Fruit fly (Drosophila melanogaster) whole organism, embryonic: ENCODE data around the gene CG43131.

ENCODE experiments used
- Abd-B ChIP-seq: fragments of 200-800 bp; sonication (Bioruptor generic); optimal IDR thresholded peaks from 2 replicates; lab custom pipeline; 2018; ENCODE audit warnings: missing biosample characterization, mild to moderate bottlenecking, missing genetic modification characterization, moderate library complexity
- Adf1 ChIP-seq: fragments of 200-800 bp; sonication (Bioruptor generic); IDR thresholded peaks from 2 replicates; pipeline ENCODE4 v1.3.6; 2022; ENCODE audit warnings: missing biosample characterization, missing genetic modification characterization
- Aef1 ChIP-seq: fragments of 200-800 bp; sonication (Bioruptor generic); IDR thresholded peaks from 3 replicates; pipeline ENCODE4 v1.3.6; 2022; ENCODE audit warnings: missing biosample characterization, missing genetic modification characterization
- Asciz ChIP-seq: fragments of 200-800 bp; sonication (Bioruptor generic); optimal IDR thresholded peaks from 2 replicates; lab custom pipeline; 2017; ENCODE audit warnings: missing biosample characterization, mild to moderate bottlenecking, missing genetic modification characterization, missing genetic modification reagents
- CG10147 ChIP-seq: fragments of 200-800 bp; sonication (Bioruptor generic); optimal IDR thresholded peaks from 2 replicates; lab custom pipeline; 2019; ENCODE audit warnings: missing biosample characterization, mild to moderate bottlenecking, missing genetic modification characterization, moderate library complexity
- CG10209 ChIP-seq: fragments of 200-800 bp; sonication (Bioruptor generic); optimal IDR thresholded peaks from 3 replicates; lab custom pipeline; 2017; ENCODE audit warnings: missing biosample characterization, mild to moderate bottlenecking, missing genetic modification characterization, missing genetic modification reagents
- CG10565 ChIP-seq: fragments of 200-800 bp; sonication (Bioruptor generic); optimal IDR thresholded peaks from 3 replicates; lab custom pipeline; 2016; ENCODE audit warnings: missing biosample characterization, mild to moderate bottlenecking, missing genetic modification characterization
- CG10979 ChIP-seq: fragments of 200-800 bp; sonication (Bioruptor generic); optimal IDR thresholded peaks from 2 replicates; lab custom pipeline; 2018; ENCODE audit warnings: missing biosample characterization, mild to moderate bottlenecking, missing genetic modification characterization, moderate library complexity
- CG11504 ChIP-seq: fragments of 200-800 bp; sonication (Bioruptor generic); optimal IDR thresholded peaks from 3 replicates; lab custom pipeline; 2019; ENCODE audit warnings: missing biosample characterization, mild to moderate bottlenecking, missing genetic modification characterization, moderate library complexity
- CG12155 ChIP-seq: fragments of 200-800 bp; sonication (Bioruptor generic); optimal IDR thresholded peaks from 3 replicates; lab custom pipeline; 2016; ENCODE audit warnings: missing biosample characterization, missing genetic modification characterization
- CG12299 ChIP-seq: fragments of 200-800 bp; sonication (Bioruptor generic); optimal IDR thresholded peaks from 2 replicates; lab custom pipeline; 2018; ENCODE audit warnings: missing biosample characterization, mild to moderate bottlenecking, missing genetic modification characterization
- CG14050 ChIP-seq: fragments of 200-800 bp; sonication (Bioruptor generic); IDR thresholded peaks from 3 replicates; pipeline ENCODE4 v1.3.6; 2022; ENCODE audit warnings: missing biosample characterization, missing genetic modification characterization
- CG17361 ChIP-seq: fragments of 200-800 bp; sonication (Bioruptor generic); IDR thresholded peaks from 3 replicates; pipeline ENCODE4 v1.3.6; 2022; ENCODE audit warnings: missing biosample characterization, missing genetic modification characterization
- CG17385 ChIP-seq: fragments of 200-800 bp; sonication (Bioruptor generic); optimal IDR thresholded peaks from 3 replicates; lab custom pipeline; 2018; ENCODE audit warnings: missing biosample characterization, mild to moderate bottlenecking, missing genetic modification characterization
- CG17829 ChIP-seq: fragments of 200-800 bp; optimal IDR thresholded peaks from 2 replicates; lab custom pipeline; 2019; ENCODE audit warnings: missing biosample characterization, mild to moderate bottlenecking, missing genetic modification characterization, moderate library complexity
- CG4360 ChIP-seq: fragments of 200-800 bp; sonication (Bioruptor generic); IDR thresholded peaks from 2 replicates; pipeline ENCODE4 v1.3.6; 2022; ENCODE audit warnings: missing biosample characterization, missing genetic modification characterization
- CG5245 ChIP-seq: fragments of 200-800 bp; sonication (Bioruptor generic); optimal IDR thresholded peaks from 3 replicates; lab custom pipeline; 2016; ENCODE audit warnings: missing biosample characterization, missing genetic modification characterization
- CG6689 ChIP-seq: fragments of 200-800 bp; sonication (Bioruptor generic); IDR thresholded peaks from 2 replicates; pipeline ENCODE4 v1.3.6; 2022; ENCODE audit warnings: missing biosample characterization, missing genetic modification characterization
- CG7556 ChIP-seq: fragments of 200-800 bp; sonication (Bioruptor generic); optimal IDR thresholded peaks from 2 replicates; lab custom pipeline; 2017; ENCODE audit warnings: missing biosample characterization, mild to moderate bottlenecking, missing genetic modification characterization
- CG9727 ChIP-seq: fragments of 200-800 bp; sonication (Bioruptor generic); optimal IDR thresholded peaks from 3 replicates; lab custom pipeline; 2017; ENCODE audit warnings: missing biosample characterization, mild to moderate bottlenecking, missing genetic modification characterization
- CG9932 ChIP-seq: fragments of 200-800 bp; sonication (Bioruptor generic); IDR thresholded peaks from 2 replicates; pipeline ENCODE4 v1.3.6; 2022; ENCODE audit warnings: missing biosample characterization, missing genetic modification characterization
- Dbx ChIP-seq: fragments of 200-800 bp; sonication (Bioruptor generic); IDR thresholded peaks from 3 replicates; pipeline ENCODE4 v1.3.6; 2022; ENCODE audit warnings: missing biosample characterization, missing genetic modification characterization
- Dfd ChIP-seq, 2 experiments: fragments of >200 bp; optimal IDR thresholded peaks; 2 replicates each; lab custom pipeline; 2017; ENCODE audit warnings: missing biosample characterization in 2 of 2, missing genetic modification characterization in 2 of 2
- Dip3 ChIP-seq: fragments of 200-800 bp; sonication (Bioruptor generic); optimal IDR thresholded peaks from 3 replicates; lab custom pipeline; 2016; ENCODE audit warnings: missing biosample characterization, missing genetic modification characterization
- Drgx ChIP-seq: fragments of 200-800 bp; sonication (Bioruptor generic); IDR thresholded peaks from 2 replicates; pipeline ENCODE4 v1.3.6; 2022; ENCODE audit warnings: missing biosample characterization, missing genetic modification characterization
- Ets97D ChIP-seq: fragments of 200-800 bp; sonication (Bioruptor generic); optimal IDR thresholded peaks from 3 replicates; lab custom pipeline; 2016; ENCODE audit warnings: missing biosample characterization, missing genetic modification characterization
- Gug ChIP-seq: fragments of 200-800 bp; sonication (Bioruptor generic); IDR thresholded peaks from 4 replicates; pipeline ENCODE4 v1.3.6; 2022; ENCODE audit warnings: missing biosample characterization, missing genetic modification characterization
- H15 ChIP-seq: fragments of 200-800 bp; sonication (Bioruptor generic); IDR thresholded peaks from 3 replicates; pipeline ENCODE4 v1.3.6; 2022; ENCODE audit warnings: missing biosample characterization, missing genetic modification characterization
- Hr51 ChIP-seq, 2 experiments: fragments of 200-800 bp; sonication (Bioruptor generic); optimal IDR thresholded peaks; 2 replicates in 1 of 2; 3 replicates in 1 of 2; lab custom pipeline; 2016 to 2018; ENCODE audit warnings: missing biosample characterization in 2 of 2, missing genetic modification characterization in 2 of 2, mild to moderate bottlenecking in 1 of 2, moderate library complexity in 1 of 2
- Kr ChIP-seq: fragments of 200-800 bp; sonication (Bioruptor generic); optimal IDR thresholded peaks from 2 replicates; lab custom pipeline; 2017; ENCODE audit warnings: missing biosample characterization, mild to moderate bottlenecking, missing genetic modification characterization
- Lim3 ChIP-seq: fragments of 200-800 bp; sonication (Bioruptor generic); IDR thresholded peaks from 2 replicates; pipeline ENCODE4 v1.3.6; 2022; ENCODE audit warnings: missing biosample characterization, missing genetic modification characterization
- Mad ChIP-seq: fragments of 200-800 bp; sonication (Bioruptor generic); optimal IDR thresholded peaks from 2 replicates; lab custom pipeline; 2016; ENCODE audit warnings: missing biosample characterization, missing genetic modification characterization
- Optix ChIP-seq: fragments of 200-800 bp; sonication (Bioruptor generic); IDR thresholded peaks from 3 replicates; pipeline ENCODE4 v1.3.6; 2022; ENCODE audit warnings: missing biosample characterization, missing genetic modification characterization
- Trl ChIP-seq, 3 experiments: fragments of >200 bp in 2 of 3; fragments of 200-800 bp in 1 of 3; sonication (Bioruptor generic) in 1 of 3; optimal IDR thresholded peaks; 2 replicates in 1 of 3; 3 replicates in 2 of 3; lab custom pipeline; 2016 to 2017; ENCODE audit warnings: missing biosample characterization in 1 of 3, missing genetic modification characterization in 1 of 3
- Usf ChIP-seq: fragments of 200-800 bp; sonication (Bioruptor generic); optimal IDR thresholded peaks from 2 replicates; lab custom pipeline; 2017; ENCODE audit warnings: missing genotype, missing biosample characterization, missing genetic modification characterization
- aop ChIP-seq: fragments of 200-800 bp; sonication (Bioruptor generic); IDR thresholded peaks from 2 replicates; pipeline ENCODE4 v1.3.6; 2022; ENCODE audit warnings: missing biosample characterization, missing genetic modification characterization
- bbx ChIP-seq: fragments of 200-800 bp; sonication (Bioruptor generic); IDR thresholded peaks from 2 replicates; pipeline ENCODE4 v1.3.6; 2022; ENCODE audit warnings: missing biosample characterization, missing genetic modification characterization; ENCODE audit not compliant: partially characterized antibody
- bcd ChIP-seq: fragments of 200-800 bp; sonication (Bioruptor generic); optimal IDR thresholded peaks from 2 replicates; lab custom pipeline; 2017; ENCODE audit warnings: missing biosample characterization, mild to moderate bottlenecking, missing genetic modification characterization
- bsh ChIP-seq, 2 experiments: fragments of 200-800 bp; sonication (Bioruptor generic); optimal IDR thresholded peaks; 2 replicates each; lab custom pipeline; 2017 to 2018; ENCODE audit warnings: mild to moderate bottlenecking in 2 of 2, missing biosample characterization in 2 of 2, missing genetic modification characterization in 2 of 2, moderate library complexity in 1 of 2
- cad ChIP-seq: fragments of >200 bp; optimal IDR thresholded peaks from 2 replicates; lab custom pipeline; 2017; ENCODE audit warnings: missing biosample characterization, missing genetic modification characterization
- fru ChIP-seq: fragments of >200 bp; optimal IDR thresholded peaks from 2 replicates; lab custom pipeline; 2017
- fu2 ChIP-seq: fragments of 200-800 bp; sonication (Bioruptor generic); optimal IDR thresholded peaks from 2 replicates; lab custom pipeline; 2016; ENCODE audit warnings: missing biosample characterization, missing genetic modification characterization
- lab ChIP-seq: fragments of 200-800 bp; sonication (Bioruptor generic); optimal IDR thresholded peaks from 3 replicates; lab custom pipeline; 2017; ENCODE audit warnings: missing biosample characterization, missing genetic modification characterization, mild to moderate bottlenecking, moderate library complexity, missing genetic modification reagents
- phol ChIP-seq: fragments of 200-800 bp; sonication (Bioruptor generic); optimal IDR thresholded peaks from 3 replicates; lab custom pipeline; 2018; ENCODE audit warnings: missing biosample characterization, mild to moderate bottlenecking, missing genetic modification characterization, moderate library complexity
- sens ChIP-seq: fragments of 200-800 bp; sonication (Bioruptor generic); peaks from one replicate; lab custom pipeline; 2016; ENCODE audit warnings: missing biosample characterization, missing genetic modification characterization
- sr ChIP-seq: fragments of 200-800 bp; sonication (Bioruptor generic); IDR thresholded peaks from 3 replicates; pipeline ENCODE4 v1.3.6; 2022; ENCODE audit warnings: missing biosample characterization, missing genetic modification characterization
- tin ChIP-seq: fragments of 200-800 bp; sonication (Bioruptor generic); optimal IDR thresholded peaks from 3 replicates; lab custom pipeline; 2016; ENCODE audit warnings: missing biosample characterization, missing genetic modification characterization
- tup ChIP-seq: fragments of 200-800 bp; sonication (Bioruptor generic); optimal IDR thresholded peaks from 2 replicates; lab custom pipeline; 2016; ENCODE audit warnings: missing biosample characterization, mild to moderate bottlenecking, missing genetic modification characterization, moderate library complexity
- tx ChIP-seq: fragments of 200-800 bp; sonication (Bioruptor generic); optimal IDR thresholded peaks from 2 replicates; lab custom pipeline; 2016; ENCODE audit warnings: missing biosample characterization, missing genetic modification characterization
- z ChIP-seq: fragments of 200-800 bp; sonication (Bioruptor generic); IDR thresholded peaks from 3 replicates; pipeline ENCODE4 v1.3.6; 2022; ENCODE audit warnings: missing biosample characterization, missing genetic modification characterization
- zfh1 ChIP-seq: fragments of 200-800 bp; sonication (Bioruptor generic); IDR thresholded peaks from 3 replicates; pipeline ENCODE4 v1.3.6; 2022; ENCODE audit warnings: missing biosample characterization, missing genetic modification characterization

The CG43131 gene

DNA sequence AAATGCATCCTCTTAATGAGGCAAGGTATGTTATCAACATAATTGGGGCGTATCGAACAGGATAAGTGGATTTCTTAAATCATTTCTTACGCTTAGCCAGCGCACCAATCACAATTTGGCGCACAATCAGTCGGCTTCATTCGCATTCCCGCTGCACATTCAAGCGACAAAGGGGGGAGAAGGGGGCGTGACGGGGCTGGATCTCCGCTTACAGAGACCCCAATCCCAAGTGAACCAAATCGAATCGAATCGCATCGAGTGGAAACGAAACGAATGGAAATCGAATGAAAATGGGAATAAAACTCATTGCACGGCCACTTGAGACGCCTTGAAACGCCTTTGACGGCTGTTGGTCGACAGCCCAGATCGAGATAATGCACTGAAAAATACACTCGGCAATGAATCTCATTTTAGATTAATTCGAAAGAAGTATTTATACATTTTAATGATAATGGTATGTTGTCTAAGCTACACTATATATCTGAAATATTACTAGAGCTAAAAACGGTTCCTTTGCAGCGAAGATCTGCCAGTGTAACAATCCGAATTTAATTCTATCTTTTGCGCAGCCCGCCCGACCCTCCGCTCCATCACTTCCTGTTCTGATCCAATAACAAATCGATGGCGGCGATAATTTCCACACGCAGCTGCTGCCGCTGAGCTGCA is 13.7 kb downstream of the CG43131 start:
- TF ChIP-seq Drgx (peak; percentile 37; the same call in 1 of the 2 replicates), CG9932 (GFP tag; lab: Robert Waterston, UW) (no peak), fu2 (GFP tag; lab: Kevin White, UChicago) (no peak), cad (GFP tag; lab: Kevin White, UChicago) (no peak), Dip3 (no peak), Asciz (GFP tag; lab: Kevin White, UChicago) (no peak), phol (tag; lab: Kevin White, UChicago) (peak; percentile 17), CG10979 (tag; lab: Kevin White, UChicago) (peak; percentile 36), CG12299 (no peak), tin (GFP tag; lab: Kevin White, UChicago) (no peak), CG12155 (GFP tag; lab: Kevin White, UChicago) (no peak), Abd-B (GFP tag; lab: Kevin White, UChicago) (no peak), Kr (GFP tag; lab: Kevin White, UChicago) (no peak), z (GFP tag; lab: Robert Waterston, UW) (no peak), CG10147 (no peak), CG17361 (GFP tag; lab: Robert Waterston, UW) (0 out of 3 replicates have a peak, but pooled peaks have one; percentile 8), Hr51 (GFP tag; optimal IDR thresholded peaks at IDR 0.05; lab: Kevin White, UChicago) (no peak), CG7556 (GFP tag; lab: Kevin White, UChicago) (no peak), Gug (GFP tag; lab: Robert Waterston, UW) (no peak), CG11504 (tag; lab: Kevin White, UChicago) (peak; percentile 31), Trl (optimal IDR thresholded peaks at IDR 0.05; lab: Kevin White, UChicago) (no peak), Trl (GFP tag; optimal IDR thresholded peaks at IDR 0.05; lab: Kevin White, UChicago) (no peak), fru (no peak), CG14050 (no peak), Optix (GFP tag; lab: Robert Waterston, UW) (no peak), lab (GFP tag; lab: Kevin White, UChicago) (no peak), Ets97D (GFP tag; lab: Kevin White, UChicago) (no peak), Dbx (no peak), tx (GFP tag; lab: Kevin White, UChicago) (no peak), Mad (GFP tag; lab: Kevin White, UChicago) (no peak), CG6689 (GFP tag; lab: Robert Waterston, UW) (0 out of 2 replicates have a peak, but pooled peaks have one; percentile 29), CG10209 (GFP tag; lab: Kevin White, UChicago) (peak; percentile 8), tup (GFP tag; lab: Kevin White, UChicago) (no peak), bsh (GFP tag; optimal IDR thresholded peaks at IDR 0.05; lab: Kevin White, UChicago) (peak in 1 of 2 experiments; percentile 57), H15 (GFP tag; lab: Robert Waterston, UW) (no peak; the same call in 2 of the 3 replicates), aop (GFP tag; lab: Robert Waterston, UW) (no peak), sens (GFP tag; lab: Kevin White, UChicago) (peak; percentile 94), zfh1 (no peak), Aef1 (no peak), CG17385 (peak; percentile 22), Dfd (GFP tag; optimal IDR thresholded peaks at IDR 0.05; lab: Kevin White, UChicago) (no peak), bbx (GFP tag; lab: Robert Waterston, UW) (no peak), Usf (GFP tag; lab: Kevin White, UChicago) (no peak), CG4360 (GFP tag; lab: Robert Waterston, UW) (no peak), sr (no peak), CG10565 (GFP tag; lab: Kevin White, UChicago) (no peak), Lim3 (GFP tag; lab: Robert Waterston, UW) (no peak), CG9727 (GFP tag; lab: Kevin White, UChicago) (no peak), CG5245 (GFP tag; lab: Kevin White, UChicago) (no peak), bcd (GFP tag; lab: Kevin White, UChicago) (no peak), CG17829 (tag; lab: Kevin White, UChicago) (peak; percentile 42), Adf1 (GFP tag; lab: Robert Waterston, UW) (no peak)
